Worm (Caenorhabditis elegans): ENCODE data around the gene uda-1.

ce11 chrV:9977211-9977610 is 27.3 kb upstream of the uda-1 start:
- TF ChIP-seq pha-4 (tag; optimal IDR thresholded peaks at IDR 0.05) = no peak
- no peak for TF ChIP-seq pqm-1 (tag; optimal IDR thresholded peaks at IDR 0.05)
- TF ChIP-seq F13H6.1 (tag; optimal IDR thresholded peaks at IDR 0.05) = no peak

Data from whole organism, late embryonic.